Worm (Caenorhabditis elegans) whole organism, L2 larva: ENCODE data around the gene ZK550.2.

ENCODE experiments used
- C34F6.9 ChIP-seq: fragments of 150-350 bp; optimal IDR thresholded peaks from 2 replicates; lab custom pipeline; 2014; ENCODE audit warnings: missing biosample characterization, missing genetic modification characterization
- F13H6.1 ChIP-seq: sonication (generic microtip); optimal IDR thresholded peaks from 2 replicates; lab custom pipeline; 2016; ENCODE audit warnings: missing genetic modification characterization, missing compliant biosample characterization
- ZK546.5 ChIP-seq: sonication (generic microtip); optimal IDR thresholded peaks from 2 replicates; lab custom pipeline; 2017; ENCODE audit warnings: missing biosample characterization, missing genetic modification characterization
- alr-1 ChIP-seq: fragments of 150-350 bp; optimal IDR thresholded peaks from 2 replicates; lab custom pipeline; 2014; ENCODE audit warnings: missing biosample characterization, missing genetic modification characterization
- aly-2 ChIP-seq: fragments of 150-350 bp; optimal IDR thresholded peaks from 2 replicates; lab custom pipeline; 2014; ENCODE audit warnings: missing biosample characterization, missing genetic modification characterization
- blmp-1 ChIP-seq: sonication (generic microtip); optimal IDR thresholded peaks from 2 replicates; lab custom pipeline; 2017; ENCODE audit warnings: missing genetic modification characterization, mild to moderate bottlenecking, missing compliant biosample characterization, antibody characterized with exemption, moderate library complexity; ENCODE audit not compliant: insufficient read depth
- crh-2 ChIP-seq: sonication (generic microtip); optimal IDR thresholded peaks from 2 replicates; lab custom pipeline; 2017; ENCODE audit warnings: missing biosample characterization, missing genetic modification characterization
- dmd-4 ChIP-seq: sonication (generic microtip); optimal IDR thresholded peaks from 2 replicates; lab custom pipeline; 2017; ENCODE audit warnings: missing biosample characterization, missing genetic modification characterization
- egl-27 ChIP-seq: sonication (generic microtip); optimal IDR thresholded peaks from 3 replicates; lab custom pipeline; 2017; ENCODE audit warnings: missing biosample characterization, missing genetic modification reagents, missing genetic modification characterization
- elt-3 ChIP-seq: sonication (generic microtip); optimal IDR thresholded peaks from 2 replicates; lab custom pipeline; 2017; ENCODE audit warnings: missing biosample characterization, missing genetic modification characterization
- fos-1 ChIP-seq: fragments of 150-350 bp; optimal IDR thresholded peaks from 2 replicates; lab custom pipeline; 2014; ENCODE audit warnings: missing biosample characterization, missing genetic modification characterization
- gmeb-1 ChIP-seq: fragments of 150-350 bp; optimal IDR thresholded peaks from 2 replicates; lab custom pipeline; 2014; ENCODE audit warnings: missing biosample characterization, missing genetic modification characterization
- lin-11 ChIP-seq: fragments of 150-350 bp; sonication (generic microtip); optimal IDR thresholded peaks from 2 replicates; lab custom pipeline; 2014; ENCODE audit warnings: missing biosample characterization, missing genetic modification characterization, inconsistent platforms, mixed read lengths
- lin-13 ChIP-seq: fragments of 150-350 bp; optimal IDR thresholded peaks from 2 replicates; lab custom pipeline; 2014; ENCODE audit warnings: missing biosample characterization, missing genetic modification reagents, missing genetic modification characterization
- lin-39 ChIP-seq: fragments of 150-350 bp; optimal IDR thresholded peaks from 2 replicates; lab custom pipeline; 2014; ENCODE audit warnings: missing biosample characterization, missing genetic modification reagents, missing genetic modification characterization
- lsy-2 ChIP-seq, 2 experiments: fragments of 150-350 bp in 1 of 2; sonication (generic microtip) in 1 of 2; optimal IDR thresholded peaks; 2 replicates each; lab custom pipeline; 2014 to 2017; ENCODE audit warnings: missing biosample characterization in 2 of 2, missing genetic modification characterization in 2 of 2
- mab-5 ChIP-seq: fragments of 150-350 bp; optimal IDR thresholded peaks from 2 replicates; lab custom pipeline; 2014; ENCODE audit warnings: missing biosample characterization, missing genetic modification characterization
- mdl-1 ChIP-seq, 2 experiments: fragments of 150-350 bp in 1 of 2; sonication (generic microtip) in 1 of 2; optimal IDR thresholded peaks; 2 replicates each; lab custom pipeline; 2017; ENCODE audit warnings: missing biosample characterization in 2 of 2, missing genetic modification characterization in 2 of 2
- nhr-10 ChIP-seq: sonication (generic microtip); optimal IDR thresholded peaks from 2 replicates; lab custom pipeline; 2017; ENCODE audit warnings: missing biosample characterization, missing genetic modification characterization
- nhr-11 ChIP-seq: fragments of 150-350 bp; optimal IDR thresholded peaks from 2 replicates; lab custom pipeline; 2014; ENCODE audit warnings: missing biosample characterization, missing genetic modification characterization
- nhr-129 ChIP-seq: fragments of 150-350 bp; optimal IDR thresholded peaks from 2 replicates; lab custom pipeline; 2014; ENCODE audit warnings: missing biosample characterization, missing genetic modification characterization
- nhr-21 ChIP-seq: fragments of 150-350 bp; optimal IDR thresholded peaks from 2 replicates; lab custom pipeline; 2014; ENCODE audit warnings: missing biosample characterization, missing genetic modification characterization
- nhr-23 ChIP-seq: fragments of 150-350 bp; optimal IDR thresholded peaks from 2 replicates; lab custom pipeline; 2014; ENCODE audit warnings: missing biosample characterization, missing genetic modification reagents, missing genetic modification characterization
- nhr-25 ChIP-seq: fragments of 150-350 bp; sonication (generic microtip); optimal IDR thresholded peaks from 3 replicates; lab custom pipeline; 2014; ENCODE audit warnings: missing biosample characterization, missing genetic modification characterization
- nhr-6 ChIP-seq: fragments of 150-350 bp; optimal IDR thresholded peaks from 2 replicates; lab custom pipeline; 2014; ENCODE audit warnings: missing biosample characterization, missing genetic modification characterization
- nhr-77 ChIP-seq: fragments of 150-350 bp; optimal IDR thresholded peaks from 2 replicates; lab custom pipeline; 2014; ENCODE audit warnings: missing biosample characterization, missing genetic modification characterization
- peb-1 ChIP-seq: fragments of 150-350 bp; optimal IDR thresholded peaks from 2 replicates; lab custom pipeline; 2014; ENCODE audit warnings: missing biosample characterization, missing genetic modification characterization
- sem-4 ChIP-seq: fragments of 150-350 bp; optimal IDR thresholded peaks from 2 replicates; lab custom pipeline; 2014; ENCODE audit warnings: missing biosample characterization, missing genetic modification reagents, missing genetic modification characterization
- skn-1 ChIP-seq: sonication (generic microtip); optimal IDR thresholded peaks from 2 replicates; lab custom pipeline; 2017; ENCODE audit warnings: missing biosample characterization, missing genetic modification characterization
- sma-3 ChIP-seq: sonication (generic microtip); optimal IDR thresholded peaks from 2 replicates; lab custom pipeline; 2016; ENCODE audit warnings: missing genetic modification reagents, missing genetic modification characterization, missing compliant biosample characterization
- sma-9 ChIP-seq, 2 experiments: fragments of 150-350 bp in 1 of 2; sonication (generic microtip) in 1 of 2; optimal IDR thresholded peaks; 2 replicates each; lab custom pipeline; 2014 to 2016; ENCODE audit warnings: missing genetic modification characterization in 2 of 2, mild to moderate bottlenecking in 1 of 2, missing biosample characterization in 1 of 2, missing compliant biosample characterization in 1 of 2, missing genetic modification reagents in 1 of 2, moderate library complexity in 1 of 2
- unc-62 ChIP-seq: fragments of 150-350 bp; optimal IDR thresholded peaks from 2 replicates; lab custom pipeline; 2014; ENCODE audit warnings: missing biosample characterization, missing genetic modification reagents, missing genetic modification characterization
- zag-1 ChIP-seq: fragments of 150-350 bp; optimal IDR thresholded peaks from 2 replicates; lab custom pipeline; 2014; ENCODE audit warnings: missing biosample characterization, missing genetic modification characterization
- ztf-1 ChIP-seq: fragments of 200-800 bp; sonication (Bioruptor generic); conservative IDR thresholded peaks from 2 replicates; pipeline ENCODE4 v1.3.6; 2022; ENCODE audit warnings: missing genetic modification characterization, missing compliant biosample characterization
- ztf-4 ChIP-seq: fragments of 150-350 bp; optimal IDR thresholded peaks from 2 replicates; lab custom pipeline; 2014; ENCODE audit warnings: missing biosample characterization, missing genetic modification characterization

Gene ZK550.2

DNA sequence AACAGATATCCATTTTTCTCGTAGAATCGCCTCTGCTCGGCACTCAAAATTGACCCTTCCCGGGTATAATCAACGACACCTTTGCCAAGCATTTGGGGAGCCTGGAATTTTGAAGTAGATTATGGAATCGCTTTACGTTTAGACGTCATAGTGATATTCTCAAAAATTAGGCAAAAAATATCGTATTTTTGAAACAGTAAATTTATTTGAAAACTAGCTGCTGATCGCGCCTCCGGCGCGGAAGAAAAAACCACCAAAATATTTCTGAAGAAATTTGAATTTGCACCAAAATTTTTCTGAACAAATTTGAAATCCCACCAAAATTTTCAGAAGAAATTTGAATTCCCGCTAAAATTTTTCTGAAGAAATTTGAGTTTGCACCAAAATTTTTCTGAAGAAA, 17.0 kb downstream of the ZK550.2 start, which contains the start of gene ZK550.6:
TSS of gene ZK550.6 (minus strand) at position 101 of the 400 bp plus-strand sequence.
- no peak for TF ChIP-seq alr-1 (tag; lab: Kevin White, UChicago)
- no peak for TF ChIP-seq lin-13 (GFP tag; lab: Kevin White, UChicago)
- TF ChIP-seq sma-9 (GFP tag; optimal IDR thresholded peaks at IDR 0.05; lab: Kevin White, UChicago): no peak
- no peak for TF ChIP-seq sma-9 (tag; optimal IDR thresholded peaks at IDR 0.05; lab: Kevin White, UChicago)
- no peak for TF ChIP-seq nhr-23
- TF ChIP-seq nhr-129 (tag; lab: Kevin White, UChicago): no peak
- no peak for TF ChIP-seq nhr-6 (tag; lab: Kevin White, UChicago)
- TF ChIP-seq skn-1 (tag; lab: Kevin White, UChicago): no peak
- TF ChIP-seq aly-2 (tag; lab: Kevin White, UChicago): no peak
- TF ChIP-seq ZK546.5: no peak
- TF ChIP-seq blmp-1 (tag; lab: Kevin White, UChicago): no peak
- no peak for TF ChIP-seq nhr-11 (tag; lab: Kevin White, UChicago)
- TF ChIP-seq egl-27 (tag; lab: Kevin White, UChicago): no peak
- no peak for TF ChIP-seq nhr-25 (tag; lab: Kevin White, UChicago)
- no peak for TF ChIP-seq lin-39 (tag; lab: Kevin White, UChicago)
- no peak for TF ChIP-seq nhr-21 (tag; lab: Kevin White, UChicago)
- TF ChIP-seq dmd-4 (tag; lab: Kevin White, UChicago): no peak
- TF ChIP-seq peb-1: no peak
- no peak for TF ChIP-seq sem-4
- TF ChIP-seq, all 48 proteins: peak for 0

DNA sequence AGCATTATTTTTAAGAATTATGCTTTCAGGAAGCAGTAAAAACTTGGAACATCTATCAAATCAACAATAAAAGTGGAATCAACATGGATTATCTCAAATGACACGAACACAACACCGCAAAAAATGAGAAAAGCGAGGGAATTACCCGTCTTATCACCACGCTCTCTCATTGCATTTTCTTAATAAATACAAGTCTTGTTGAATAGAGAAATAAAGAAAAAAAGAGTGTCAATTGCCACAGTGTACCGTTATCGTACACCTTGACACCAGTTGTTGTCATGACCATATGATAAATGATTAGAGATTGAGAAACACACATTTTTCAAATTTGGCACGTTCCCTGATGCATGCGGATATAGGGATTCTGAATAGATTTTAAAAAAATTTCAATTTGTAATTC, 18.3 kb downstream of the ZK550.2 start:
- TF ChIP-seq ztf-4 (tag; lab: Kevin White, UChicago) (no peak), gmeb-1 (tag; lab: Kevin White, UChicago) (peak; percentile 56), crh-2 (tag; lab: Kevin White, UChicago) (peak; percentile 74), peb-1 (no peak), nhr-25 (tag; lab: Kevin White, UChicago) (peak; percentile 27), fos-1 (tag; lab: Kevin White, UChicago) (peak; percentile 92), ztf-1 (GFP tag; lab: Robert Waterston, UW) (no peak), lsy-2 (tag; optimal IDR thresholded peaks at IDR 0.05; lab: Kevin White, UChicago) (peak in 1 of 2 experiments; percentile 6), nhr-129 (tag; lab: Kevin White, UChicago) (peak; percentile 20), F13H6.1 (tag; lab: Kevin White, UChicago) (peak; percentile 54), nhr-21 (tag; lab: Kevin White, UChicago) (peak; percentile 75)

DNA sequence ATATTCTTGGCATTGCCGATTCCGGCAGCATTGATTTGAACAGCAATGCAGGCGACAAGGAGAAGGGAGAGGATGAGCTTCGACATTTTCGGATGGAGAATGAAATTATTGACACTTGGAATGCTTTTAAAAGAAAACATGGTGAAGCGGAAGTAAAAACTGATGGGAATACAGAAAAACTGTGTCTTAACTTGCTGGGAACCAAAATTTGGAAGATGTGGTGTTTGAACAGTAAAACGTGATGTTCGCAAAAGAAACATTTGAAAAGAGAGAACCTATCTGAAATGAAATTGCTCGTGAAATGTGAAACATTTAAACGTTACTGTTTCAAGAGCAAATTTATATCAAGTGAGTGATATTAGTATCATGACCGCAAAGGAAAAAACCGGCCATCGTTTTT, 19.3 kb downstream of the ZK550.2 start, which contains the start of gene F26D10.13:
TSS of gene F26D10.13 (minus strand) at position 101 of the 400 bp plus-strand sequence.
- TF ChIP-seq lin-11 (tag; lab: Kevin White, UChicago): no peak
- TF ChIP-seq sma-9 (GFP tag; optimal IDR thresholded peaks at IDR 0.05; lab: Kevin White, UChicago): no peak
- TF ChIP-seq sma-9 (tag; optimal IDR thresholded peaks at IDR 0.05; lab: Kevin White, UChicago): no peak
- TF ChIP-seq elt-3 (tag; lab: Kevin White, UChicago): no peak
- TF ChIP-seq F13H6.1 (tag; lab: Kevin White, UChicago): no peak
- TF ChIP-seq nhr-11 (tag; lab: Kevin White, UChicago): no peak
- no peak for TF ChIP-seq zag-1 (tag; lab: Kevin White, UChicago)
- TF ChIP-seq peb-1: no peak
- TF ChIP-seq mab-5 (tag; lab: Kevin White, UChicago): no peak
- TF ChIP-seq nhr-25 (tag; lab: Kevin White, UChicago): no peak
- no peak for TF ChIP-seq ZK546.5

DNA sequence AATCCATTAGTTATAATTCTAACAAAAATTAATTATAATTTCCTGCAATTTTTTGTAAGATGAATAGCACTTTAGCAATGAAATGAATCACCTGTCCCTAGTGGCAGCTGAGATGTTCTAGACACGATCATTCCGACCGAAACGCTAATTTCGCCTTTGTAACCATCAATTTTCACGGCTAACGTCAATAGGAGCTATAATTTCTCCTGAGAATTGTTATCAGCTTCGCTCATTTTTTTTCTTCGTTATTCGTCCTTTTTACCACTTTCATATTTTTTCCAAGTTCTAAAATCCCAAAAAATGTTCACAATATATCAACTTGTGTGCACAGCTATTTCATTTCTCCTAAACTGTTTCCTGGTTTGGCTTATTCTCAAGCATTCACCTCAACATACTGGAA, 19.9 kb downstream of the ZK550.2 start, which contains the start of gene str-187:
TSS of gene str-187 (plus strand) at position 301 of the 400 bp plus-strand sequence.
- TF ChIP-seq crh-2 (tag; lab: Kevin White, UChicago): no peak
- no peak for TF ChIP-seq C34F6.9 (tag; lab: Kevin White, UChicago)
- TF ChIP-seq zag-1 (tag; lab: Kevin White, UChicago): no peak
- no peak for TF ChIP-seq unc-62 (GFP tag; lab: Kevin White, UChicago)
- no peak for TF ChIP-seq nhr-77 (tag; lab: Kevin White, UChicago)
- TF ChIP-seq ztf-1 (GFP tag; lab: Robert Waterston, UW): no peak
- TF ChIP-seq nhr-129 (tag; lab: Kevin White, UChicago): no peak
- no peak for TF ChIP-seq mdl-1 (tag; optimal IDR thresholded peaks at IDR 0.05; lab: Kevin White, UChicago)
- TF ChIP-seq sma-3 (GFP tag; lab: Kevin White, UChicago): no peak
- no peak for TF ChIP-seq nhr-10 (tag; lab: Kevin White, UChicago)
